Worm (Caenorhabditis elegans) whole organism, early embryonic: Measurements from ENCODE around the gene best-18.

Experiments used
- B0310.2 ChIP-seq: sonication (generic microtip); optimal IDR thresholded peaks from 2 replicates; lab custom pipeline; 2016; ENCODE audit warnings: mild to moderate bottlenecking, missing genetic modification characterization, missing compliant biosample characterization
- ama-1 ChIP-seq: fragments of 150-350 bp; optimal IDR thresholded peaks from 2 replicates; lab custom pipeline; 2014
- ceh-13 ChIP-seq: fragments of 200-800 bp; sonication (Bioruptor generic); optimal IDR thresholded peaks from 2 replicates; lab custom pipeline; 2018; ENCODE audit warnings: mild to moderate bottlenecking, missing genetic modification characterization, missing compliant biosample characterization
- ceh-36 ChIP-seq: sonication (generic microtip); optimal IDR thresholded peaks from 2 replicates; lab custom pipeline; 2016; ENCODE audit warnings: missing genetic modification characterization, inconsistent platforms, missing compliant biosample characterization
- ets-7 ChIP-seq: sonication (generic microtip); optimal IDR thresholded peaks from 2 replicates; lab custom pipeline; 2016; ENCODE audit warnings: missing genotype, missing genetic modification characterization, missing compliant biosample characterization
- flt-1 ChIP-seq: fragments of 200-800 bp; sonication (Bioruptor generic); IDR thresholded peaks from 2 replicates; pipeline ENCODE4 v1.3.6; 2022; ENCODE audit warnings: missing genetic modification characterization, missing compliant biosample characterization
- hmbx-1 ChIP-seq: sonication (generic microtip); optimal IDR thresholded peaks from 2 replicates; lab custom pipeline; 2016; ENCODE audit warnings: mild to moderate bottlenecking, missing genetic modification characterization, missing compliant biosample characterization
- hnd-1 ChIP-seq: sonication (generic microtip); optimal IDR thresholded peaks from 2 replicates; lab custom pipeline; 2016; ENCODE audit warnings: missing genetic modification characterization, missing compliant biosample characterization
- scrt-1 ChIP-seq: fragments of 200-800 bp; sonication (Bioruptor generic); IDR thresholded peaks from 2 replicates; pipeline ENCODE4 v1.3.6; 2022; ENCODE audit warnings: missing genetic modification characterization, missing compliant biosample characterization
- sea-1 ChIP-seq: fragments of 200-800 bp; sonication (Bioruptor generic); conservative IDR thresholded peaks from 2 replicates; pipeline ENCODE4 v1.3.6; 2022; ENCODE audit warnings: missing genetic modification characterization, missing compliant biosample characterization
- tbx-11 ChIP-seq: fragments of 200-800 bp; sonication (Bioruptor generic); IDR thresholded peaks from 2 replicates; pipeline ENCODE4 v1.3.6; 2022; ENCODE audit warnings: missing genetic modification characterization, missing compliant biosample characterization
- tbx-37 ChIP-seq: fragments of 200-800 bp; sonication (Bioruptor generic); conservative IDR thresholded peaks from 2 replicates; pipeline ENCODE4 v1.3.6; 2022; ENCODE audit warnings: missing genetic modification reagents, missing genetic modification characterization, missing compliant biosample characterization
- tra-4 ChIP-seq: sonication (generic microtip); optimal IDR thresholded peaks from 2 replicates; lab custom pipeline; 2017; ENCODE audit warnings: missing genetic modification characterization, missing compliant biosample characterization

Gene best-18

DNA sequence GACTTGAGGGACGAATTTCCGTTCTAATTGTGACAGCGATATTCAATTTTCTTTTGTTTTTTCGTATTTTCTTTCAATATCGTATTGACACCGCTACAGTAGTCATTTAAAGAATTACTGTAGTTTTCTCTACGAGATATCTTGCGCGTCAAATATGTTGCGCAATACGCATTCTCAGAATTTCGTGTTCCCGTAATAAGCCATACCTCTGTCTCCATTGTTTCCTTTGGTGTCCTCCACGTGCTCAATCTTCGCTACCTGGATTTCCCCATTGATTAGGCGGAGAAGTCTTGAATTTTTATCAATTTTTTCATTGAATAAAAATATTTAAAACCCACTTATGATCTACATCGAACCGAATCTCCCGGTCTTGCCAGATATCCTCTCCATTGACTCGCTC, 49.1 kb downstream of the best-18 start:
- TF ChIP-seq ama-1 (lab: Kevin White, UChicago), result no peak

DNA sequence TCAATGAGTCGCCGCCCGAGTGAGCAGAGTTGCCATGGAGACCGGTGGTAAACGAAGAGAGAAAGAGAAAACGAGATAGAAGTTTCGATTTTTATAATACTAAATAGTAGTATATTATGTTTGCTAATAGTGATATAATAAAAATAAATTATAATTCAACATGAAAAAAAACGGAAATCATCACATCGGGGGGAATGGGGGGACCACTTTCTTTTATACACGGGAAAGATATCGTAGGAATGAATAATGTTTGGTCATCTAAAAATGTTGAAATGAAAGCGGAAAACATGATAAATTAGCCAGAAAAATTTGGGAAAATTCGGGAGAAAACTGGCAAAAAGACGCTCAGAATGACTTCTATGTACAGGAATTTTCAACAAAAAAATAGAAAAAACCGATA, 49.5 kb downstream of the best-18 start, which contains the start of gene bbs-5:
TSS of gene bbs-5 (minus strand) at position 101 of the 400 bp plus-strand sequence.
- TF ChIP-seq tbx-37 (GFP tag; lab: Robert Waterston, UW), result no peak
- TF ChIP-seq ama-1 (lab: Kevin White, UChicago), result no peak
- TF ChIP-seq B0310.2, result no peak
- TF ChIP-seq hnd-1 (tag; lab: Kevin White, UChicago), result no peak
- no peak for TF ChIP-seq tra-4
- no peak for TF ChIP-seq hmbx-1 (tag; lab: Kevin White, UChicago)
- no peak for TF ChIP-seq ets-7 (tag; lab: Kevin White, UChicago)
- TF ChIP-seq scrt-1 (GFP tag; lab: Robert Waterston, UW), result no peak
- no peak for TF ChIP-seq ceh-13 (GFP tag; lab: Kevin White, UChicago)
- TF ChIP-seq flt-1 (GFP tag; lab: Robert Waterston, UW), result no peak
- no peak for TF ChIP-seq ceh-36
- no peak for TF ChIP-seq sea-1 (GFP tag; lab: Robert Waterston, UW)
- TF ChIP-seq tbx-11 (GFP tag; lab: Robert Waterston, UW), result no peak
